Worm (Caenorhabditis elegans): ENCODE data around the gene nhr-11.

- TF ChIP-seq flt-1 (GFP tag; IDR thresholded peaks at IDR 0.05), result no peak
- no peak for TF ChIP-seq scrt-1 (GFP tag; IDR thresholded peaks at IDR 0.05)
- no peak for TF ChIP-seq B0310.2 (tag; optimal IDR thresholded peaks at IDR 0.05)
- no peak for TF ChIP-seq pes-1 (GFP tag; IDR thresholded peaks at IDR 0.05)
- no peak for TF ChIP-seq ceh-13 (GFP tag; optimal IDR thresholded peaks at IDR 0.05)
- no peak for TF ChIP-seq ama-1 (optimal IDR thresholded peaks at IDR 0.05)
- TF ChIP-seq hmbx-1 (tag; optimal IDR thresholded peaks at IDR 0.05), result no peak
- no peak for TF ChIP-seq sea-1 (GFP tag; conservative IDR thresholded peaks at IDR 0.05)
- TF ChIP-seq F13C5.2 (tag; optimal IDR thresholded peaks at IDR 0.05), result peak; percentile 28
- no peak for TF ChIP-seq hnd-1 (tag; optimal IDR thresholded peaks at IDR 0.05)
- TF ChIP-seq hmg-4 (GFP tag; optimal IDR thresholded peaks at IDR 0.05), result no peak
- TF ChIP-seq tbx-37 (GFP tag; conservative IDR thresholded peaks at IDR 0.05), result no peak
These were observed 26.5 kb downstream of the nhr-11 start, which contains the start of the genes znf-706 and cpna-3 for ce11 chrIV:9096160-9096879.

Measured in whole organism, early embryonic.